Worm (Caenorhabditis elegans): ENCODE results near the gene dpf-1.

Gene dpf-1

DNA sequence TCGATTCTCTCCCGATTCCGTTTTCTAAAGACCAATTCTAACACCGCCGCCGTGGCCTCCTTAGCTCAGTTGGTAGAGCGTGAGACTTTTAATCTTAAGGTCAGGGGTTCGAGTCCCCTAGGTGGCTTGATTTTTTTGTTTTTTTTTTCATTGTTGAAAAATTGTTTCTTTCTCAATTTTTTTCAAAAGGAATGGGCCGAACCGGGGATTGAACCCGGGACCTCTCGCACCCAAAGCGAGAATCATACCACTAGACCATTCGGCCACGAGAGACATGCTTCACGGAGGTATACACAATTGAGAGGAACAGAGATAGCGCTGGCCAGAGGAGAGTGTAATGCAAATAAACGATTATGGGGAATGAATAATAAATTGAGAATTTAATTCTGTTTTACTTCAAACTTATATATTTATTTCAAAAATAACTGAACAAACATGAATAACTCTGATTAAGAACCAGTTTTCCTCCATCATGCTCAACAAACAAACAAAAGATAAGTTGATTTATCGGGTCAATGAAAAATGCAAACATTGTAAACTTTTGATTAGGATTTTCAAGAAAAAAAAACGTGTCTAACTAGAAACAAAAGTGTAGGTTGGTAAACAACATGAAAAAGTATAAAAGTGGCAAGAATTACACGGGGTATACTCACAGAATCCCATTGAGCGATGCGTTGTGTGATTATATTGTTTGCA, 5.9 kb upstream of the dpf-1 start, which contains the start of gene pqn-71 (continued):
- TF ChIP-seq nhr-12 (tag; optimal IDR thresholded peaks at IDR 0.05) (no peak), nhr-76 (tag; optimal IDR thresholded peaks at IDR 0.05) (peak; percentile 76), nhr-11 (tag; optimal IDR thresholded peaks at IDR 0.05) (peak; percentile 14), nhr-43 (tag; optimal IDR thresholded peaks at IDR 0.05; ENCODE audit: poor library complexity, severe bottlenecking) (peak; percentile 76), zag-1 (tag; optimal IDR thresholded peaks at IDR 0.05) (no peak), pha-4 (tag; optimal IDR thresholded peaks at IDR 0.05) (no peak)

- TF ChIP-seq lin-39 (tag; optimal IDR thresholded peaks at IDR 0.05) = no peak
- no peak for TF ChIP-seq nfya-1 (tag; optimal IDR thresholded peaks at IDR 0.05; ENCODE audit: insufficient read depth)
- no peak for TF ChIP-seq nhr-237 (tag; optimal IDR thresholded peaks at IDR 0.05)
- TF ChIP-seq nhr-12 (tag; optimal IDR thresholded peaks at IDR 0.05) = no peak
- TF ChIP-seq ama-1 (optimal IDR thresholded peaks at IDR 0.05) = no peak
- TF ChIP-seq hmg-11 (tag; optimal IDR thresholded peaks at IDR 0.05) = no peak
- no peak for TF ChIP-seq nhr-76 (tag; optimal IDR thresholded peaks at IDR 0.05)
- no peak for TF ChIP-seq aly-2 (tag; optimal IDR thresholded peaks at IDR 0.05)
- no peak for TF ChIP-seq egl-5 (tag; optimal IDR thresholded peaks at IDR 0.05)
- no peak for TF ChIP-seq pqm-1 (tag; optimal IDR thresholded peaks at IDR 0.05)
These were observed 5.1 kb upstream of the dpf-1 start for ce11 chrV:15466017-15466416.

DNA sequence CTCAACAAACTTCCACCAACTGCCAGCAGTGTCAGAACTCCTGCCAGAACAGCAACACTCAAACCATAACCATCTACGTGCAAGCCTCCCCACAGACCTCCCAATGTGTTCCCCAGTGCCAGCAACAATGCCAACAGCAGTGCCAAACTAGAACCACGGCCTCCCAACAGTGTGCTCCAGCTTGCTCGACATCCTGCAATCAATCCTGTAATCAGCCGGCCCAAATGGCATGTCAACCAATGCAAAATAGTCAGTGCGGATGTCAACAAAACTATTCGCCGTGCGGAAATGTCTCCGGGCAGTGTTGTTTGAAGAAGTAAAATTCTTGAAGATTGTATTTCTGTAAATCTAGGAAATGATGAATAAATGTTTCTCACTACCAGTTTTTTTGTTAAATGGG, 4.4 kb upstream of the dpf-1 start:
- TF ChIP-seq pha-4 (tag; optimal IDR thresholded peaks at IDR 0.05) (no peak), egl-27 (tag; optimal IDR thresholded peaks at IDR 0.05) (no peak), tbx-2 (tag; optimal IDR thresholded peaks at IDR 0.05) (no peak), ama-1 (optimal IDR thresholded peaks at IDR 0.05) (no peak), nhr-25 (tag; optimal IDR thresholded peaks at IDR 0.05) (no peak), hmg-11 (tag; optimal IDR thresholded peaks at IDR 0.05) (no peak), nhr-23 (tag; optimal IDR thresholded peaks at IDR 0.05) (no peak), daf-12 (tag; optimal IDR thresholded peaks at IDR 0.05) (no peak), aly-2 (tag; optimal IDR thresholded peaks at IDR 0.05) (no peak), zag-1 (tag; optimal IDR thresholded peaks at IDR 0.05) (no peak), fkh-2 (tag; optimal IDR thresholded peaks at IDR 0.05) (no peak), lin-15B (tag; optimal IDR thresholded peaks at IDR 0.05) (no peak), nhr-43 (tag; optimal IDR thresholded peaks at IDR 0.05; ENCODE audit: poor library complexity, severe bottlenecking) (no peak), nhr-12 (tag; optimal IDR thresholded peaks at IDR 0.05) (no peak), ZK546.5 (tag; optimal IDR thresholded peaks at IDR 0.05) (no peak), nhr-76 (tag; optimal IDR thresholded peaks at IDR 0.05) (no peak), mdl-1 (tag; optimal IDR thresholded peaks at IDR 0.05) (no peak), snpc-4 (tag; optimal IDR thresholded peaks at IDR 0.05) (no peak), fkh-10 (GFP tag; optimal IDR thresholded peaks at IDR 0.05) (no peak)

ce11 chrV:15478597-15478996, 7.5 kb downstream of the dpf-1 start, which contains the start of gene C06B8.2:
TSS of gene C06B8.2 (minus strand) at chrV:15478749.
- no peak for TF ChIP-seq nhr-11 (tag; optimal IDR thresholded peaks at IDR 0.05)
- peak; percentile 54 for TF ChIP-seq pqm-1 (tag; optimal IDR thresholded peaks at IDR 0.05)
- TF ChIP-seq elt-3 (tag; optimal IDR thresholded peaks at IDR 0.05) = no peak
- no peak for TF ChIP-seq hmg-11 (tag; optimal IDR thresholded peaks at IDR 0.05)
- peak; percentile 52 for TF ChIP-seq pha-4 (tag; optimal IDR thresholded peaks at IDR 0.05)
- peak; percentile 40 for TF ChIP-seq elt-2 (tag; optimal IDR thresholded peaks at IDR 0.05)
- TF ChIP-seq nhr-28 (tag; optimal IDR thresholded peaks at IDR 0.05) = no peak
- TF ChIP-seq ama-1 (optimal IDR thresholded peaks at IDR 0.05) = no peak
- TF ChIP-seq ztf-11 (tag; optimal IDR thresholded peaks at IDR 0.05) = no peak
- no peak for TF ChIP-seq ZK546.5 (tag; optimal IDR thresholded peaks at IDR 0.05)

DNA sequence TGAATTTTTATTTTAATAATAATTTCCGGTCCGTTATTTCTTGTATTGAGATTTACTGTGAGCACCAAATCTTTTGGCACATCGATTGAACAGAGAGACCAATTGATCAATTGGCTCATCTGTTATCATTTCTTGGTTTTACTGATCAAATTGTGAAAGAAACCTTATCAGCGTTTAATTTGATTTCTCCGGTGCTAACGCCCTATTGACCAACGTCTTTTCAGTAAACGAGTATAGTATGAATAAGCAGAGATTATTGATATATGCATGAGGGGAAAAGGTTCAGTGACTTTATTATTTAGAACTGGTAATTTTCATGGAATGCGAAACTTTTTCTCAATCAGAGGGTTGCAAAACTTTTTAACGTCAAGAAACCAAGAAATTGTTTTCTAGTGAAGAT, 8.0 kb downstream of the dpf-1 start:
- TF ChIP-seq elt-2 (tag; optimal IDR thresholded peaks at IDR 0.05) = peak; percentile 45
- TF ChIP-seq elt-1 (tag; optimal IDR thresholded peaks at IDR 0.05) = no peak
- TF ChIP-seq pqm-1 (tag; optimal IDR thresholded peaks at IDR 0.05) = peak; percentile 68
- no peak for TF ChIP-seq jun-1 (tag; optimal IDR thresholded peaks at IDR 0.05)
- TF ChIP-seq ceh-9 (tag; optimal IDR thresholded peaks at IDR 0.05) = no peak
- TF ChIP-seq nhr-25 (tag; optimal IDR thresholded peaks at IDR 0.05) = no peak
- TF ChIP-seq ceh-16 (tag; optimal IDR thresholded peaks at IDR 0.05) = no peak

Measured in whole organism, L3 larva.